Worm (Caenorhabditis elegans) whole organism, L4/young adult: ENCODE measurements around the gene Y43F8C.3.

Experiments used
- dao-5 ChIP-seq: sonication (generic microtip); optimal IDR thresholded peaks from 2 replicates; lab custom pipeline; 2016; ENCODE audit warnings: missing genotype, missing genetic modification characterization, moderate library complexity, missing compliant biosample characterization
- him-1 ChIP-seq: sonication (generic microtip); optimal IDR thresholded peaks from 2 replicates; lab custom pipeline; 2016; ENCODE audit warnings: missing genotype, missing genetic modification reagents, missing genetic modification characterization, missing compliant biosample characterization

DNA sequence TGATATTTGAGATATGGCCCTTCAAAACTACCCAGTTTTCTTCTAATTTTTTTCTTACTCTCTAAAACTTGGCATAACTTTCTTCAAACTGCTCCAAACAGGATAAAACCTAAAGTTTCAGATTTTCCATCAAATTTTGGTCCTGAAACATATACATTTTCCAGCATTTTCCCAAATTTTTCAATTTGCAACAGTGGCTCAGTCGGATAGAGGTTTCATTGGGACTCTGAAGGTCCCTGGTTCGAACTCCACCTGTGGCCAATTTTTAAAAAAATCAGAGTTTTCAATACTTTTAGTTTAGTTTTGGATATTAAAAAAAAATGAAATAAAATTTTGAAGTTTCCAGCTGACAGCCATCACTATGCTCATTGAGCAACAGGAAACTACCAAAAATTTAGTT lies 45.3 kb upstream of the Y43F8C.3 start:
- TF ChIP-seq dao-5 (tag; lab: Kevin White, UChicago) (no peak), him-1 (no peak)
